Fruit fly (Drosophila melanogaster): ENCODE data around the gene CG16700.

The CG16700 gene

DNA sequence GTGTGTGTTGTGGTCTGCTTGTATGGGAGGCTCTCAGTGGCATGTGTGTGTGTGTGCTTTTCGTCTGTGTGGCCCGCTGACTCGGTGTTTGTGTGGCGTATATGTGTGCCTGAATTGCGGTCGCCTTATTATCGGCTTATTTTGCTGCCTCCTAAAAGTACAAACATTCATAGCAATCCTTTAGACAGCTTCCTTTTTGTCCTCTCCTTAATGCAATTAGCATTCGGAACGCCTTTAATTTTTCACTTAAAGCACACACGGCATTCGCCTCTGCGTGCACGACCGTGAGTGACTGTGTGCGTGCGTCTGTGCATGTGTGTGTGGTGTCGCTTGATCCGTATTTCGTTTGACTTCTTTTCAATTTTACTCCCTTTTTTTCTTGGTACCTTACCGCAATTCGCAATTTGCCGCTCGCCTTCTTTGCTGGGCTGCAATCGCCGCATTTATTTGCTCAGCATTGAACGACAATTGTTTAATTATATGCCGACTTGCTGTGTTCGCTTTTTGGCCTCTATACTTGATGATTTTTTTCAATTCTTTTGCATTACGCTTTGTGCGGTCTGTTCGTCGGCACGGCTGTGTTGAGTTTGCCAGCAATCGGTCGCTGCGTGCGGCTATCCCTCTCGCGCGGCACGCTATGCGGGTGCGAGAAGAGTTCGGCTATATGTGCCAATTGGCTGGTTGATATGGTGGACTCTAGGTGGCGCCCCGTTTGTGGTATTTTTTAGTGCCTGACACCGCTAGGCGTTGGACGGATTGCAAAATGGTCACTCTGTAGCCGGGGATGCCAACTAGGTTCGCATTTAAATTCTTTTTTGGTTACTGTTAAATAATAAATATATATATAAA lies 14.1 kb upstream of the CG16700 start, which contains the start of gene wcy:
TSS of gene wcy (minus strand) at position 608 of the 849 bp plus-strand sequence.
- TF ChIP-seq ovo (GFP tag; optimal IDR thresholded peaks at IDR 0.05) (no peak), CG5204 (GFP tag; optimal IDR thresholded peaks at IDR 0.05) (no peak), Mnt (GFP tag; optimal IDR thresholded peaks at IDR 0.05) (peak; percentile 40), kay (GFP tag; ENCODE audit: borderline replicate concordance) (no peak), CG11617 (GFP tag; optimal IDR thresholded peaks at IDR 0.05) (no peak), bab1 (GFP tag; optimal IDR thresholded peaks at IDR 0.05) (peak; percentile 26), CG1620 (GFP tag; optimal IDR thresholded peaks at IDR 0.05) (peak; percentile 59), toe (GFP tag; optimal IDR thresholded peaks at IDR 0.05) (no peak), CG7101 (tag; optimal IDR thresholded peaks at IDR 0.05) (no peak), pad (GFP tag; optimal IDR thresholded peaks at IDR 0.05) (peak; percentile 67), Crg-1 (GFP tag; optimal IDR thresholded peaks at IDR 0.05) (peak; percentile 6), Hr96 (GFP tag; optimal IDR thresholded peaks at IDR 0.05) (no peak), cnc (optimal IDR thresholded peaks at IDR 0.05) (no peak), cic (GFP tag; optimal IDR thresholded peaks at IDR 0.05) (no peak), tj (GFP tag; optimal IDR thresholded peaks at IDR 0.05) (peak; percentile 32), CG12768 (GFP tag; optimal IDR thresholded peaks at IDR 0.05) (no peak), CG33017 (tag; optimal IDR thresholded peaks at IDR 0.05) (no peak), CG14711 (tag; optimal IDR thresholded peaks at IDR 0.05) (no peak), Clk (GFP tag; optimal IDR thresholded peaks at IDR 0.05) (no peak), CG7045 (GFP tag; optimal IDR thresholded peaks at IDR 0.05) (no peak)

DNA sequence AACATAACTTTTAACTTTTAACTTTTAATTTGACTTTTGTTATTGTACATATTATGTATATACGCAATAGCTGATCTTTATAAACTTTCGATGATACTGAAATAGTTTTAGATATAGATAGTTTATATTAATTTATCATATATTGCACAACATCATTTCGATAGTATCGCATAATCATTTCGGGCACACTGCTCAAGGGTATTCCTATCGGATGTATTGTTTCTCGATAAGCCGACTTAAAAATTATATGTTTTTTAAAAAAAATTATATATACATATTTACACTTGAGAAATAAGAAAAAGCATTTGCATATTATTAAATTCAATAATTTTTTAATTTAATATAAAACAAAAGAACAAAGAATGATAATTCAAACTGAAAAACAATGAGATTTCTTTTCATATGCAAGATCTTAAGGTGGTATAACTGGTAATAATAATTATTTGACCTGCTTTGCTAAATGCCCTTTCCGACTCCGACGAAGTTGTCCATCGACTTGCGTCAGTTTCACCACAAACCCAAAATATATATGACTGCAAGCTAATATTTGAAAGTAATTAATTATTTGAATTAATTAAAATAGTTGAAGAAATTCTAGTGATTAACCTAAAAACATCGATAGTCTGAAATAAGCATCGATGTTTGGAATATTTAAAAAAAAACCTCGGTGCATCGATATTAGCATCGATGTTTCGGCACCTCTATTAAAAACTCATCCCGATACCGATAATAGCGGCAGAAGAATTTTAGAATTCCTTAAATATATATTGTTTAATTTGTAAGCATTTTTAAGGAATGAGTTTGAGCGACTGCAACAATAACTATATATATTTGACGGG lies 13.3 kb upstream of the CG16700 start, which contains the start of gene CG4949:
TSS of gene CG4949 (plus strand) at position 698 of the 839 bp plus-strand sequence.
- TF ChIP-seq CG7101 (tag; optimal IDR thresholded peaks at IDR 0.05) (peak; percentile 3), CG1620 (GFP tag; optimal IDR thresholded peaks at IDR 0.05) (peak; percentile 30), kay (GFP tag; ENCODE audit: borderline replicate concordance) (peak; percentile 79), cnc (optimal IDR thresholded peaks at IDR 0.05) (no peak), CG11617 (GFP tag; optimal IDR thresholded peaks at IDR 0.05) (peak; percentile 15)

- TF ChIP-seq cic (GFP tag; optimal IDR thresholded peaks at IDR 0.05) (no peak), CG1620 (GFP tag; optimal IDR thresholded peaks at IDR 0.05) (no peak), ovo (GFP tag; optimal IDR thresholded peaks at IDR 0.05) (no peak), CG7101 (tag; optimal IDR thresholded peaks at IDR 0.05) (no peak), kay (GFP tag; ENCODE audit: borderline replicate concordance) (no peak), CG11617 (GFP tag; optimal IDR thresholded peaks at IDR 0.05) (no peak), CG12768 (GFP tag; optimal IDR thresholded peaks at IDR 0.05) (no peak), pad (GFP tag; optimal IDR thresholded peaks at IDR 0.05) (no peak), CG14711 (tag; optimal IDR thresholded peaks at IDR 0.05) (no peak), tj (GFP tag; optimal IDR thresholded peaks at IDR 0.05) (no peak), Crg-1 (GFP tag; optimal IDR thresholded peaks at IDR 0.05) (no peak), Clk (GFP tag; optimal IDR thresholded peaks at IDR 0.05) (no peak)
Measured at dm6 chrX:17081147-17081546, 10.5 kb upstream of the CG16700 start, which contains the start of gene CG4955. TSS of gene CG4955 (plus strand) at chrX:17081447.

- no peak for TF ChIP-seq CG7101 (tag; optimal IDR thresholded peaks at IDR 0.05)
- TF ChIP-seq CG11617 (GFP tag; optimal IDR thresholded peaks at IDR 0.05) = no peak
- no peak for TF ChIP-seq toe (GFP tag; optimal IDR thresholded peaks at IDR 0.05)
- TF ChIP-seq CG7045 (GFP tag; optimal IDR thresholded peaks at IDR 0.05) = no peak
- no peak for TF ChIP-seq CG12768 (GFP tag; optimal IDR thresholded peaks at IDR 0.05)
- TF ChIP-seq CG33017 (tag; optimal IDR thresholded peaks at IDR 0.05) = no peak
- no peak for TF ChIP-seq Hr96 (GFP tag; optimal IDR thresholded peaks at IDR 0.05)
- no peak for TF ChIP-seq ovo (GFP tag; optimal IDR thresholded peaks at IDR 0.05)
- no peak for TF ChIP-seq CG14711 (tag; optimal IDR thresholded peaks at IDR 0.05)
- no peak for TF ChIP-seq CG5204 (GFP tag; optimal IDR thresholded peaks at IDR 0.05)
- no peak for TF ChIP-seq Clk (GFP tag; optimal IDR thresholded peaks at IDR 0.05)
- no peak for TF ChIP-seq Crg-1 (GFP tag; optimal IDR thresholded peaks at IDR 0.05)
- TF ChIP-seq bab1 (GFP tag; optimal IDR thresholded peaks at IDR 0.05) = no peak
Measured at dm6 chrX:17087575-17087974, 4.1 kb upstream of the CG16700 start, which contains the start of gene CG8945. TSS of gene CG8945 (minus strand) at chrX:17087675.

- no peak for TF ChIP-seq Hr96 (GFP tag; optimal IDR thresholded peaks at IDR 0.05)
- no peak for TF ChIP-seq ovo (GFP tag; optimal IDR thresholded peaks at IDR 0.05)
- TF ChIP-seq CG12768 (GFP tag; optimal IDR thresholded peaks at IDR 0.05) = no peak
- TF ChIP-seq CG5204 (GFP tag; optimal IDR thresholded peaks at IDR 0.05) = no peak
- TF ChIP-seq CG14711 (tag; optimal IDR thresholded peaks at IDR 0.05) = no peak
- no peak for TF ChIP-seq kay (GFP tag; ENCODE audit: borderline replicate concordance)
Measured at dm6 chrX:17090585-17090984, 1.1 kb upstream of the CG16700 start.

- TF ChIP-seq Clk (GFP tag; optimal IDR thresholded peaks at IDR 0.05) (no peak), CG11617 (GFP tag; optimal IDR thresholded peaks at IDR 0.05) (no peak), Hr96 (GFP tag; optimal IDR thresholded peaks at IDR 0.05) (no peak), tj (GFP tag; optimal IDR thresholded peaks at IDR 0.05) (no peak), Crg-1 (GFP tag; optimal IDR thresholded peaks at IDR 0.05) (no peak), kay (GFP tag; ENCODE audit: borderline replicate concordance) (no peak), CG33017 (tag; optimal IDR thresholded peaks at IDR 0.05) (no peak), CG7101 (tag; optimal IDR thresholded peaks at IDR 0.05) (no peak), cnc (optimal IDR thresholded peaks at IDR 0.05) (no peak), Mnt (GFP tag; optimal IDR thresholded peaks at IDR 0.05) (no peak), bab1 (GFP tag; optimal IDR thresholded peaks at IDR 0.05) (no peak)
Measured at dm6 chrX:17093431-17093830, 1.8 kb downstream of the CG16700 start.

All from whole organism, adult.